Fruit fly (Drosophila melanogaster) whole organism, embryonic: ENCODE data around the gene NT1.

Source experiments
- CG9609 ChIP-seq: fragments of 200-800 bp; sonication (Bioruptor generic); optimal IDR thresholded peaks from 3 replicates; lab custom pipeline; 2016; ENCODE audit warnings: missing biosample characterization, missing genetic modification characterization
- Side ChIP-seq: fragments of 200-800 bp; sonication (Bioruptor generic); optimal IDR thresholded peaks from 2 replicates; lab custom pipeline; 2016; ENCODE audit warnings: missing biosample characterization, missing genetic modification characterization
- slbo ChIP-seq: fragments of 200-800 bp; sonication (Bioruptor generic); IDR thresholded peaks from 2 replicates; pipeline ENCODE4 v1.3.6; 2022; ENCODE audit warnings: missing biosample characterization, missing genetic modification characterization

DNA sequence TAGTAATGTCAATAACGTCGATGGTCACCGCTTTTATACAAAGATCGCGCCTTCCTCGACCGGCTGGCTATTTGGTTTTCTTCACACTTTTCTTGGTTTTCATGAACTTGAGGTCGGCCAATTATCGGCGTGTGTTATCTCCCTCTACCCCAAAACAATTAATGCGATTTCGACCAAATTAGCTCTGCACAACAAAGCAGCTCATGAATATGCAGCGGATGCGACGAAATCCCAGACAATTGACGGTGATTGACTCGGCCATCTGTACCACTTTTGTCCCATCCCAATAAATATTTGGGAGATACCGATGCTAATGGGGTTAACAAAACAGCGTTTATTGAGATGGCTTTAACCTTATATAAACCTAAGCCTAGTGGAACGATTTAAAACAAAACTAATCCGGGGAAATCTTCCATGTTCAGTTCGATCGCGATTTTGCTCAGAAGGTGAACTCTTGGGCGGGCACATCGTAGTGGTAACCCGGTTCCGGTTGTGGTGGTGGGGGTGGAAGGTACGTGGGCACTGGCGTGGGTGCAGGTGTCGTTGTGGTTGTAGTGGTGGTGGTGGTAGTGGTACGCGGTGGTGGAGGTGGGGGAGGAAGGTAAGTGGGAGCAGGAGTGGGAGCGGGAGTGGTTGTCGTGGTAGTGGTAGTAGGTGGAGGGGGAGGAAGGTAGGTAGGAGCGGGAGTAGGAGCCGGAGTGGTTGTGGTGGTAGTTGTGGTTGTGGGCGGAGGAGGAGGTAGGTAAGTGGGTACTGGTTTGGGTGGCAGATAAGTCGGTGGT is 47.7 kb downstream of the NT1 start, which contains the start of gene CG15022:
- no peak for TF ChIP-seq slbo (GFP tag; lab: Robert Waterston, UW)
- no peak for TF ChIP-seq Side
- TF ChIP-seq CG9609 (GFP tag; lab: Kevin White, UChicago) = no peak
